Fruit fly (Drosophila melanogaster): Measurements from ENCODE around the gene OXA1L.

The OXA1L gene

dm6 chr3L:10847790-10848492, 38.3 kb downstream of the OXA1L start (continued):
- TF ChIP-seq CG1832 (GFP tag; optimal IDR thresholded peaks at IDR 0.05) (no peak), CG6791 (GFP tag; IDR thresholded peaks at IDR 0.05; ENCODE audit: partially characterized antibody) (peak; percentile 29; the same call in 1 of the 3 replicates), CG10959 (GFP tag; IDR thresholded peaks at IDR 0.05) (peak; percentile 71), CG13894 (tag; optimal IDR thresholded peaks at IDR 0.05) (peak; percentile 19), CG10654 (GFP tag; optimal IDR thresholded peaks at IDR 0.05) (no peak), Ssrp (tag; optimal IDR thresholded peaks at IDR 0.05) (peak; percentile 28), bowl (GFP tag; IDR thresholded peaks at IDR 0.05) (no peak), CG10267 (tag; optimal IDR thresholded peaks at IDR 0.05) (peak; percentile 71), Elba2 (GFP tag; optimal IDR thresholded peaks at IDR 0.05) (peak; percentile 13), CG6813 (GFP tag; optimal IDR thresholded peaks at IDR 0.05) (no peak), yki (optimal IDR thresholded peaks at IDR 0.05) (no peak), Fer3 (tag; optimal IDR thresholded peaks at IDR 0.05) (no peak), lbe (GFP tag; optimal IDR thresholded peaks at IDR 0.05) (no peak), CG18476 (GFP tag; optimal IDR thresholded peaks at IDR 0.05) (no peak), C15 (GFP tag; IDR thresholded peaks at IDR 0.05) (no peak), Ada2b (GFP tag; IDR thresholded peaks at IDR 0.05) (no peak), CG14667 (GFP tag; IDR thresholded peaks at IDR 0.05) (no peak), CHES-1-like (GFP tag; optimal IDR thresholded peaks at IDR 0.05) (no peak), CG2875 (GFP tag; optimal IDR thresholded peaks at IDR 0.05) (no peak), zen (tag; optimal IDR thresholded peaks at IDR 0.05) (peak; percentile 83), CG12155 (GFP tag; optimal IDR thresholded peaks at IDR 0.05) (no peak), CG16779 (GFP tag; IDR thresholded peaks at IDR 0.05) (no peak), eyg (GFP tag; optimal IDR thresholded peaks at IDR 0.05) (no peak), trem (tag; optimal IDR thresholded peaks at IDR 0.05) (peak; percentile 41), CG11723 (GFP tag; optimal IDR thresholded peaks at IDR 0.05) (no peak), CG13624 (GFP tag; optimal IDR thresholded peaks at IDR 0.05) (no peak), dmrt11E (tag; optimal IDR thresholded peaks at IDR 0.05) (peak; percentile 87), Mad (GFP tag; optimal IDR thresholded peaks at IDR 0.05) (no peak), CG14014 (GFP tag; IDR thresholded peaks at IDR 0.05) (no peak), sim (GFP tag; IDR thresholded peaks at IDR 0.05) (no peak), CG6272 (GFP tag; IDR thresholded peaks at IDR 0.05) (no peak), dati (GFP tag; IDR thresholded peaks at IDR 0.05) (no peak), CG34422 (GFP tag; IDR thresholded peaks at IDR 0.05) (no peak), lov (optimal IDR thresholded peaks at IDR 0.05) (no peak), lov (GFP tag; IDR thresholded peaks at IDR 0.05) (no peak), CG4820 (GFP tag; optimal IDR thresholded peaks at IDR 0.05) (peak; percentile 19), HHEX (GFP tag; optimal IDR thresholded peaks at IDR 0.05) (no peak), pan (optimal IDR thresholded peaks at IDR 0.05) (no peak), pan (GFP tag; optimal IDR thresholded peaks at IDR 0.05 in 1 of 2, IDR thresholded peaks at IDR 0.05 in 1 of 2) (no peak), Mes4 (GFP tag; optimal IDR thresholded peaks at IDR 0.05) (no peak), CG6765 (GFP tag; optimal IDR thresholded peaks at IDR 0.05) (no peak), Sox100B (GFP tag; optimal IDR thresholded peaks at IDR 0.05) (peak; percentile 42), CG1647 (GFP tag; optimal IDR thresholded peaks at IDR 0.05) (no peak), mirr (GFP tag; optimal IDR thresholded peaks at IDR 0.05) (no peak), tap (tag; optimal IDR thresholded peaks at IDR 0.05) (no peak), CG31388 (GFP tag; optimal IDR thresholded peaks at IDR 0.05) (no peak), Antp (GFP tag; optimal IDR thresholded peaks at IDR 0.05) (no peak), CG16863 (GFP tag; optimal IDR thresholded peaks at IDR 0.05) (no peak), exex (tag; optimal IDR thresholded peaks at IDR 0.05) (no peak), CG7839 (tag; optimal IDR thresholded peaks at IDR 0.05) (peak; percentile 34), nom (GFP tag; optimal IDR thresholded peaks at IDR 0.05) (peak; percentile 30)
